Fruit fly (Drosophila melanogaster): ENCODE data around the gene CG13720.

The CG13720 gene

DNA sequence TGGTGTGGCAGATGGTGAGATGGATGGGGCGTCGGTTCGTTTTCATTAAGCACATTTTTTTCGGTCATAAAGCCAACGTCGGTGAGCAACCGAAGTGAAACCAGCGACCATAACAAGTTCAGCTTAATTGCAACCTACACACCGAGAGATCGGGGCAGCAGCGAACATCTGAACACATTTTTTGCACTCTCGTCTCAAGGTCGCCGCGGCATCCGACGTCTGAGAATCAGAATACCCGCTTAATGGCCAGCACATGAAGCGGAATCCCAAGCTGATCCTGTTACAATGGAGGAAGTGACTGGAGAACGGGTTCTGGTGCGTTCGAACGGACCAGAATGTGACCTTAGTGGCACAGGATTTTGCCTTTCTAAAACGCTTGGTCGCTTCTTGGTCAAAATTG, 6.7 kb downstream of the CG13720 start:
- TF ChIP-seq foxo (GFP tag; optimal IDR thresholded peaks at IDR 0.05) (no peak), br (GFP tag; optimal IDR thresholded peaks at IDR 0.05) (no peak), Rel (GFP tag; optimal IDR thresholded peaks at IDR 0.05) (no peak), Rel (tag; optimal IDR thresholded peaks at IDR 0.05) (peak; percentile 23)

dm6 chr3L:4490702-4491243, 9.5 kb downstream of the CG13720 start, which contains the start of gene CG13722:
CG13722 (minus strand) TSS chr3L:4490963.
- TF ChIP-seq fru (GFP tag; optimal IDR thresholded peaks at IDR 0.05) (no peak), Myc (optimal IDR thresholded peaks at IDR 0.05) (peak; percentile 45)

DNA sequence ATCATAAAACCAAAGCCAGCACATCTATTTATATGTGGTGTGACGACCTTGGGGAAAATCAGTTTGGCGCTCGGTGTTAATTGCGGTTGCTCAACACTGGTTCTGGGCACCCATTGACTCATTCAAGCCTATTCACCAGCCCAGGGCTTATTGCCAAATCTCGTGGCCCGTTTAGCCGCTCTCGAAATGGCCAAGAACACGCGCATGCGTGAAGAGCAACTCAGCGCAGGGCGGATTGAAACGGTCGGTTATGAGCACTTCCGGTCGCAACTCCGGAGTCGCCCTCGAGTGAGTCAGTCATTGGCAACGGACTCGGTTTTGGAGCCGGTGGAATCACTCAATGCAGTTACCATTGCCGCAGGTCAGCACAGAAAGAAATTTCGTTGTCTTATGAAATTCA, 10.8 kb downstream of the CG13720 start:
- TF ChIP-seq Vsx2 (GFP tag; optimal IDR thresholded peaks at IDR 0.05; ENCODE audit: partially characterized antibody), result no peak
- no peak for TF ChIP-seq Dif (GFP tag; optimal IDR thresholded peaks at IDR 0.05; ENCODE audit: partially characterized antibody)
- no peak for TF ChIP-seq Hr78 (GFP tag; optimal IDR thresholded peaks at IDR 0.05)
- no peak for TF ChIP-seq rgr (GFP tag; optimal IDR thresholded peaks at IDR 0.05)
- no peak for TF ChIP-seq dl (GFP tag; optimal IDR thresholded peaks at IDR 0.05; ENCODE audit: insufficient read depth in 1 of 2, partially characterized antibody in 2 of 2)
- no peak for TF ChIP-seq Sp1 (GFP tag; optimal IDR thresholded peaks at IDR 0.05)
- no peak for TF ChIP-seq Dfd (GFP tag; optimal IDR thresholded peaks at IDR 0.05)
- no peak for TF ChIP-seq br (GFP tag; optimal IDR thresholded peaks at IDR 0.05)
- no peak for TF ChIP-seq Jra (GFP tag; optimal IDR thresholded peaks at IDR 0.05)
- TF ChIP-seq psq (GFP tag; optimal IDR thresholded peaks at IDR 0.05), result no peak
- TF ChIP-seq Mio (GFP tag; optimal IDR thresholded peaks at IDR 0.05), result no peak
- no peak for TF ChIP-seq jim (GFP tag; optimal IDR thresholded peaks at IDR 0.05)
- TF ChIP-seq HLH106 (tag; optimal IDR thresholded peaks at IDR 0.05), result no peak
- no peak for TF ChIP-seq foxo (GFP tag; optimal IDR thresholded peaks at IDR 0.05)
- no peak for TF ChIP-seq CG32264 (GFP tag; optimal IDR thresholded peaks at IDR 0.05)
- no peak for TF ChIP-seq Rel (GFP tag; optimal IDR thresholded peaks at IDR 0.05)
- no peak for TF ChIP-seq Rel (tag; optimal IDR thresholded peaks at IDR 0.05)
- no peak for TF ChIP-seq Myc (optimal IDR thresholded peaks at IDR 0.05)
- TF ChIP-seq woc (GFP tag; optimal IDR thresholded peaks at IDR 0.05), result no peak
- TF ChIP-seq sv (GFP tag; optimal IDR thresholded peaks at IDR 0.05), result no peak

DNA sequence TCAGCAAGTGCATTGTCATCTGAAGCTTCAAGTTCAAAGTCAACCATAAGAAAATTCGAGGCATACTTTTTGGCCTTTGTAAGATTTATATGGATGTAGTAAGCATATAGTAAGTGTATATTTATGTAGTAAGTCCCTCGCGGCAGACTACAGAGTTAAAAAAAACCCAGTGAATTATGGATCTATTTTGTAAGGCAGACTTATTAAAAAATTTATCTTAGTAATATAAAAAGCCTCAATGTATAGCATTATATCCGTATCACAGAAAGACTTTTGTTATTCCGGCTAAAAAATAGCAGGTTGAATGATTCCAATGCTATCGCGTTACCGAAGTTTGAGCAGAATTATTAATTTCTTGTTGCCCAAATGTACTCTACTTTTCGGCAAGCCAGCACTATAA, 15.7 kb downstream of the CG13720 start:
- TF ChIP-seq Myc (optimal IDR thresholded peaks at IDR 0.05) (peak; percentile 50), N (GFP tag; optimal IDR thresholded peaks at IDR 0.05) (peak; percentile 27), Abd-B (GFP tag; optimal IDR thresholded peaks at IDR 0.05) (no peak)

DNA sequence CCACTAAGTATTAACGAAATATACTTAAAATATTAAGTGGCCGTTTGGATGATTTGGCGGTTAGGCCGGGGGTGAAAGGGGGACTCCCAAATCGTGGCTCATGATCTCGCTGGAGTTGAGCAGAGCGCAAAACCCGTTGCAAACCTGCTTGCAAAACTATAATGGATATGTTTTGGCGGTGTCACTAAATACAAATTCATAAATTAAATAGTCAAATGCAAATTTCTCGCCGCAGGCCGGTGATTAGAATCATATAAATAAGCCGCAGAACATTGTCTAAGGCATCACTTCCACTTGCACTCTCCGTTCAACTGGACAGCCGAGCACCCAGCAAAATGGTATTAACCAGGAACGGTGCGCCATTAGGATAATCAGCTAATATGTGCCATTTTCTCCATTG, 17.8 kb downstream of the CG13720 start, which contains the start of gene CG11350:
CG11350 (plus strand) TSS at position 301 of the 400 bp plus-strand sequence.
- no peak for TF ChIP-seq woc (GFP tag; optimal IDR thresholded peaks at IDR 0.05)
- TF ChIP-seq pan (optimal IDR thresholded peaks at IDR 0.05), result no peak

dm6 chr3L:4480764-4481163, 19.5 kb downstream of the CG13720 start:
- no peak for TF ChIP-seq Dfd (GFP tag; optimal IDR thresholded peaks at IDR 0.05)
- no peak for TF ChIP-seq Rel (GFP tag; optimal IDR thresholded peaks at IDR 0.05)
- no peak for TF ChIP-seq Rel (tag; optimal IDR thresholded peaks at IDR 0.05)
- no peak for TF ChIP-seq psq (GFP tag; optimal IDR thresholded peaks at IDR 0.05)
- no peak for TF ChIP-seq HLH106 (tag; optimal IDR thresholded peaks at IDR 0.05)
- TF ChIP-seq woc (GFP tag; optimal IDR thresholded peaks at IDR 0.05), result no peak
- no peak for TF ChIP-seq br (GFP tag; optimal IDR thresholded peaks at IDR 0.05)
- TF ChIP-seq dl (GFP tag; optimal IDR thresholded peaks at IDR 0.05; ENCODE audit: insufficient read depth in 1 of 2, partially characterized antibody in 2 of 2), result no peak
- TF ChIP-seq Hr83 (GFP tag; optimal IDR thresholded peaks at IDR 0.05; ENCODE audit: poor library complexity, severe bottlenecking), result no peak
- no peak for TF ChIP-seq Hr78 (GFP tag; optimal IDR thresholded peaks at IDR 0.05)
- no peak for TF ChIP-seq foxo (GFP tag; optimal IDR thresholded peaks at IDR 0.05)
- TF ChIP-seq dmrt93B (GFP tag; optimal IDR thresholded peaks at IDR 0.05), result no peak
- TF ChIP-seq sv (GFP tag; optimal IDR thresholded peaks at IDR 0.05), result no peak
- no peak for TF ChIP-seq tai (GFP tag; optimal IDR thresholded peaks at IDR 0.05)
- no peak for TF ChIP-seq Vsx2 (GFP tag; optimal IDR thresholded peaks at IDR 0.05; ENCODE audit: partially characterized antibody)
- no peak for TF ChIP-seq ey (GFP tag; optimal IDR thresholded peaks at IDR 0.05)
- no peak for TF ChIP-seq CG32264 (GFP tag; optimal IDR thresholded peaks at IDR 0.05)
- no peak for TF ChIP-seq GATAd (GFP tag; optimal IDR thresholded peaks at IDR 0.05)
- TF ChIP-seq jim (GFP tag; optimal IDR thresholded peaks at IDR 0.05), result no peak
- no peak for TF ChIP-seq N (GFP tag; optimal IDR thresholded peaks at IDR 0.05)
- no peak for TF ChIP-seq h (GFP tag; optimal IDR thresholded peaks at IDR 0.05)
